Fruit fly (Drosophila melanogaster) whole organism, embryonic: ENCODE results near the gene CG10019.
A peak's percentile ranks its signal among the peaks of the same experiment; 100 is the strongest.

Experiments
- Adf1 ChIP-seq: fragments of 200-800 bp; sonication (Bioruptor generic); IDR thresholded peaks from 2 replicates; pipeline ENCODE4 v1.3.6; 2022; ENCODE audit warnings: missing biosample characterization, missing genetic modification characterization
- CG10274 ChIP-seq: fragments of 200-800 bp; sonication (Bioruptor generic); optimal IDR thresholded peaks from 3 replicates; lab custom pipeline; 2017; ENCODE audit warnings: missing biosample characterization, mild to moderate bottlenecking, missing genetic modification characterization
- CG10654 ChIP-seq: fragments of 200-800 bp; sonication (Bioruptor generic); optimal IDR thresholded peaks from 2 replicates; lab custom pipeline; 2016; ENCODE audit warnings: missing biosample characterization, missing genetic modification characterization
- CG10959 ChIP-seq: fragments of 200-800 bp; sonication (Bioruptor generic); IDR thresholded peaks from 2 replicates; pipeline ENCODE4 v1.3.6; 2022; ENCODE audit warnings: missing biosample characterization, missing genetic modification characterization
- CG12769 ChIP-seq: fragments of 200-800 bp; sonication (Bioruptor generic); optimal IDR thresholded peaks from 2 replicates; lab custom pipeline; 2019; ENCODE audit warnings: missing biosample characterization, mild to moderate bottlenecking, missing genetic modification characterization, moderate library complexity
- CG12942 ChIP-seq: fragments of 200-800 bp; sonication (Bioruptor generic); optimal IDR thresholded peaks from 3 replicates; lab custom pipeline; 2016; ENCODE audit warnings: missing biosample characterization, missing genetic modification characterization
- CG14667 ChIP-seq: fragments of 200-800 bp; sonication (Bioruptor generic); IDR thresholded peaks from 2 replicates; pipeline ENCODE4 v1.3.6; 2022; ENCODE audit warnings: missing biosample characterization, missing genetic modification characterization
- CG14860 ChIP-seq: fragments of 200-800 bp; sonication (Bioruptor generic); IDR thresholded peaks from 3 replicates; pipeline ENCODE4 v1.3.6; 2022; ENCODE audit warnings: missing biosample characterization, missing genetic modification characterization; ENCODE audit not compliant: partially characterized antibody
- CG15601 ChIP-seq: fragments of 200-800 bp; sonication (Bioruptor generic); optimal IDR thresholded peaks from 3 replicates; lab custom pipeline; 2019; ENCODE audit warnings: missing biosample characterization, mild to moderate bottlenecking, missing genetic modification characterization, moderate library complexity
- CG1603 ChIP-seq: fragments of 200-800 bp; sonication (Bioruptor generic); optimal IDR thresholded peaks from 2 replicates; lab custom pipeline; 2019; ENCODE audit warnings: missing biosample characterization, mild to moderate bottlenecking, missing genetic modification characterization, moderate library complexity
- CG31224 ChIP-seq: fragments of 200-800 bp; sonication (Bioruptor generic); IDR thresholded peaks from 2 replicates; pipeline ENCODE4 v1.3.6; 2022; ENCODE audit warnings: missing biosample characterization, missing genetic modification characterization
- CG34376 ChIP-seq: fragments of 200-800 bp; sonication (Bioruptor generic); optimal IDR thresholded peaks from 2 replicates; lab custom pipeline; 2018; ENCODE audit warnings: missing biosample characterization, mild to moderate bottlenecking, missing genetic modification characterization
- CG3838 ChIP-seq: fragments of 200-800 bp; sonication (Bioruptor generic); optimal IDR thresholded peaks from 3 replicates; lab custom pipeline; 2016; ENCODE audit warnings: missing biosample characterization, missing genetic modification characterization
- CG6683 ChIP-seq: fragments of 200-800 bp; sonication (Bioruptor generic); optimal IDR thresholded peaks from 2 replicates; lab custom pipeline; 2017; ENCODE audit warnings: missing biosample characterization, mild to moderate bottlenecking, missing genetic modification characterization, missing genetic modification reagents
- CG7745 ChIP-seq: fragments of 200-800 bp; sonication (Bioruptor generic); optimal IDR thresholded peaks from 2 replicates; lab custom pipeline; 2018; ENCODE audit warnings: missing biosample characterization, mild to moderate bottlenecking, missing genetic modification characterization, moderate library complexity
- CG8089 ChIP-seq: fragments of 200-800 bp; sonication (Bioruptor generic); optimal IDR thresholded peaks from 3 replicates; lab custom pipeline; 2016; ENCODE audit warnings: missing biosample characterization, missing genetic modification characterization
- CG8924 ChIP-seq: fragments of 200-800 bp; optimal IDR thresholded peaks from 3 replicates; lab custom pipeline; 2019; ENCODE audit warnings: missing biosample characterization, mild to moderate bottlenecking, missing genetic modification characterization, moderate library complexity
- CG9797 ChIP-seq: fragments of 200-800 bp; sonication (Bioruptor generic); optimal IDR thresholded peaks from 3 replicates; lab custom pipeline; 2018; ENCODE audit warnings: missing biosample characterization, mild to moderate bottlenecking, missing genetic modification characterization
- CkIIα-i1 ChIP-seq: fragments of 200-800 bp; sonication (Bioruptor generic); IDR thresholded peaks from 2 replicates; pipeline ENCODE4 v1.3.6; 2022; ENCODE audit warnings: missing biosample characterization, missing genetic modification characterization
- Dek ChIP-seq: fragments of 200-800 bp; sonication (Bioruptor generic); optimal IDR thresholded peaks from 3 replicates; lab custom pipeline; 2019; ENCODE audit warnings: missing biosample characterization, mild to moderate bottlenecking, missing genetic modification characterization, moderate library complexity
- Dp ChIP-seq: fragments of 200-800 bp; sonication (Bioruptor generic); optimal IDR thresholded peaks from 2 replicates; lab custom pipeline; 2018; ENCODE audit warnings: missing biosample characterization, mild to moderate bottlenecking, missing genetic modification characterization, moderate library complexity
- Dref ChIP-seq: fragments of 200-800 bp; sonication (Bioruptor generic); IDR thresholded peaks from 2 replicates; pipeline ENCODE4 v1.3.6; 2022; ENCODE audit warnings: missing biosample characterization, missing genetic modification characterization
- Fer3 ChIP-seq: fragments of 200-800 bp; sonication (Bioruptor generic); optimal IDR thresholded peaks from 2 replicates; lab custom pipeline; 2018; ENCODE audit warnings: missing biosample characterization, mild to moderate bottlenecking, missing genetic modification characterization, moderate library complexity
- H15 ChIP-seq: fragments of 200-800 bp; sonication (Bioruptor generic); IDR thresholded peaks from 3 replicates; pipeline ENCODE4 v1.3.6; 2022; ENCODE audit warnings: missing biosample characterization, missing genetic modification characterization
- HHEX ChIP-seq: fragments of 200-800 bp; sonication (Bioruptor generic); optimal IDR thresholded peaks from 3 replicates; lab custom pipeline; 2017; ENCODE audit warnings: missing biosample characterization, mild to moderate bottlenecking, missing genetic modification characterization, missing genetic modification reagents
- Hsf ChIP-seq: fragments of 200-800 bp; sonication (Bioruptor generic); optimal IDR thresholded peaks from 3 replicates; lab custom pipeline; 2016; ENCODE audit warnings: missing biosample characterization, missing genetic modification characterization
- Kr ChIP-seq: fragments of 200-800 bp; sonication (Bioruptor generic); optimal IDR thresholded peaks from 2 replicates; lab custom pipeline; 2017; ENCODE audit warnings: missing biosample characterization, mild to moderate bottlenecking, missing genetic modification characterization
- Med ChIP-seq: fragments of 200-800 bp; sonication (Bioruptor generic); peaks from one replicate; lab custom pipeline; 2016; ENCODE audit warnings: missing biosample characterization, missing genetic modification characterization, mild to moderate bottlenecking, inconsistent platforms, moderate library complexity
- Mrtf ChIP-seq: fragments of 200-800 bp; sonication (Bioruptor generic); IDR thresholded peaks from 3 replicates; pipeline ENCODE4 v1.3.6; 2022; ENCODE audit warnings: missing biosample characterization, missing genetic modification characterization
- NC2α ChIP-seq: fragments of 200-800 bp; sonication (Bioruptor generic); optimal IDR thresholded peaks from 2 replicates; lab custom pipeline; 2016; ENCODE audit warnings: missing biosample characterization, missing genetic modification characterization
- Opbp ChIP-seq: fragments of 200-800 bp; sonication (Bioruptor generic); IDR thresholded peaks from 3 replicates; pipeline ENCODE4 v1.3.6; 2022; ENCODE audit warnings: missing biosample characterization, missing genetic modification characterization; ENCODE audit not compliant: partially characterized antibody
- Pdp1 ChIP-seq, 2 experiments: fragments of 200-800 bp; sonication (Bioruptor generic); optimal IDR thresholded peaks; 3 replicates each; lab custom pipeline; 2016; ENCODE audit warnings: missing biosample characterization in 2 of 2, missing genetic modification characterization in 2 of 2, mild to moderate bottlenecking in 1 of 2, moderate library complexity in 1 of 2
- Ptx1 ChIP-seq: fragments of 200-800 bp; sonication (Bioruptor generic); IDR thresholded peaks from 2 replicates; pipeline ENCODE4 v1.3.6; 2022; ENCODE audit warnings: missing biosample characterization, missing genetic modification characterization
- Usf ChIP-seq: fragments of 200-800 bp; sonication (Bioruptor generic); optimal IDR thresholded peaks from 2 replicates; lab custom pipeline; 2017; ENCODE audit warnings: missing genotype, missing biosample characterization, missing genetic modification characterization
- ac ChIP-seq: fragments of 200-800 bp; sonication (Bioruptor generic); optimal IDR thresholded peaks from 3 replicates; lab custom pipeline; 2017; ENCODE audit warnings: missing biosample characterization, mild to moderate bottlenecking, missing genetic modification characterization
- dmrt99B ChIP-seq: fragments of 200-800 bp; sonication (Bioruptor generic); optimal IDR thresholded peaks from 2 replicates; lab custom pipeline; 2018; ENCODE audit warnings: missing biosample characterization, mild to moderate bottlenecking, missing genetic modification characterization, moderate library complexity
- emc ChIP-seq: fragments of 200-800 bp; sonication (Bioruptor generic); optimal IDR thresholded peaks from 2 replicates; lab custom pipeline; 2016; ENCODE audit warnings: missing biosample characterization, missing genetic modification characterization
- ems ChIP-seq: fragments of 200-800 bp; sonication (Bioruptor generic); optimal IDR thresholded peaks from 3 replicates; lab custom pipeline; 2016; ENCODE audit warnings: missing biosample characterization, missing genetic modification characterization
- fd102C ChIP-seq: fragments of 200-800 bp; sonication (Bioruptor generic); optimal IDR thresholded peaks from 2 replicates; lab custom pipeline; 2018; ENCODE audit warnings: missing biosample characterization, mild to moderate bottlenecking, missing genetic modification characterization, moderate library complexity
- gcm ChIP-seq: fragments of 200-800 bp; sonication (Bioruptor generic); optimal IDR thresholded peaks from 2 replicates; lab custom pipeline; 2019; ENCODE audit warnings: missing biosample characterization, mild to moderate bottlenecking, missing genetic modification characterization, moderate library complexity
- lov ChIP-seq, 2 experiments: fragments of 200-800 bp in 1 of 2; fragments of >200 bp in 1 of 2; sonication (Bioruptor generic) in 1 of 2; IDR thresholded peaks in 1 of 2; optimal IDR thresholded peaks in 1 of 2; 2 replicates in 1 of 2; 3 replicates in 1 of 2; pipeline versions ENCODE4 v1.3.6 to Lab custom; 2017 to 2022; ENCODE audit warnings: missing biosample characterization in 1 of 2, missing genetic modification characterization in 1 of 2
- phol ChIP-seq: fragments of 200-800 bp; sonication (Bioruptor generic); optimal IDR thresholded peaks from 3 replicates; lab custom pipeline; 2018; ENCODE audit warnings: missing biosample characterization, mild to moderate bottlenecking, missing genetic modification characterization, moderate library complexity
- repo ChIP-seq: fragments of 200-800 bp; sonication (Bioruptor generic); optimal IDR thresholded peaks from 2 replicates; lab custom pipeline; 2016; ENCODE audit warnings: missing biosample characterization, missing genetic modification characterization
- run ChIP-seq: fragments of 200-800 bp; sonication (Bioruptor generic); optimal IDR thresholded peaks from 3 replicates; lab custom pipeline; 2018; ENCODE audit warnings: missing biosample characterization, mild to moderate bottlenecking, missing genetic modification characterization
- sc ChIP-seq, 3 experiments: fragments of >200 bp in 2 of 3; fragments of 200-800 bp in 1 of 3; sonication (Bioruptor generic) in 1 of 3; optimal IDR thresholded peaks; 2 replicates in 2 of 3; 3 replicates in 1 of 3; lab custom pipeline; 2017; ENCODE audit warnings: mild to moderate bottlenecking in 1 of 3, missing biosample characterization in 1 of 3, missing genetic modification characterization in 1 of 3, missing genetic modification reagents in 1 of 3
- sim ChIP-seq: fragments of 200-800 bp; sonication (Bioruptor generic); IDR thresholded peaks from 2 replicates; pipeline ENCODE4 v1.3.6; 2022; ENCODE audit warnings: missing biosample characterization, missing genetic modification characterization
- stwl ChIP-seq: fragments of 200-800 bp; sonication (Bioruptor generic); optimal IDR thresholded peaks from 3 replicates; lab custom pipeline; 2018; ENCODE audit warnings: missing biosample characterization, mild to moderate bottlenecking, missing genetic modification characterization, moderate library complexity
- tgo ChIP-seq: fragments of 200-800 bp; sonication (Bioruptor generic); IDR thresholded peaks from 3 replicates; pipeline ENCODE4 v1.3.6; 2022; ENCODE audit warnings: missing biosample characterization, missing genetic modification characterization

Gene CG10019

dm6 chr2L:3772937-3773623, 42.8 kb downstream of the CG10019 start (continued):
- TF ChIP-seq phol (tag; lab: Kevin White, UChicago): peak; percentile 82
- TF ChIP-seq CG14860 (GFP tag; lab: Robert Waterston, UW): no peak
- no peak for TF ChIP-seq CG9797
- no peak for TF ChIP-seq CG34376 (GFP tag; lab: Kevin White, UChicago)
- TF ChIP-seq CG10959 (GFP tag; lab: Robert Waterston, UW): no peak
- no peak; the same call in 1 of the 2 replicates for TF ChIP-seq Adf1 (GFP tag; lab: Robert Waterston, UW)
- TF ChIP-seq run (tag; lab: Kevin White, UChicago): peak; percentile 22
- peak; percentile 36 for TF ChIP-seq Fer3 (tag; lab: Kevin White, UChicago)
- TF ChIP-seq CG6683 (GFP tag; lab: Kevin White, UChicago): no peak
- no peak for TF ChIP-seq CG8089 (GFP tag; lab: Kevin White, UChicago)
- TF ChIP-seq CG7745: no peak
- TF ChIP-seq Dp (GFP tag; lab: Kevin White, UChicago): no peak
- TF ChIP-seq H15: no peak
- TF ChIP-seq CG15601 (tag; lab: Kevin White, UChicago): peak; percentile 7
- TF ChIP-seq CG12942 (GFP tag; lab: Kevin White, UChicago): no peak
- peak; percentile 6 to 9 for TF ChIP-seq Pdp1 (GFP tag; optimal IDR thresholded peaks at IDR 0.05; lab: Kevin White, UChicago)
- no peak for TF ChIP-seq ac
- TF ChIP-seq Opbp: 0 out of 3 replicates have a peak, but pooled peaks have one; percentile 27
- TF ChIP-seq Dref (GFP tag; lab: Robert Waterston, UW): no peak
- no peak for TF ChIP-seq stwl (tag; lab: Kevin White, UChicago)
- peak; percentile 75 for TF ChIP-seq CG12769 (tag; lab: Kevin White, UChicago)
- TF ChIP-seq lov (optimal IDR thresholded peaks at IDR 0.05; lab: Kevin White, UChicago): no peak
- no peak for TF ChIP-seq lov (GFP tag; IDR thresholded peaks at IDR 0.05; lab: Robert Waterston, UW)
- TF ChIP-seq CkIIα-i1 (GFP tag; lab: Robert Waterston, UW): no peak
- TF ChIP-seq CG10274: no peak
- peak; percentile 52; the same call in 2 of the 3 replicates for TF ChIP-seq tgo (GFP tag; lab: Robert Waterston, UW)
- TF ChIP-seq Kr (GFP tag; lab: Kevin White, UChicago): no peak
- no peak for TF ChIP-seq NC2α (GFP tag; lab: Kevin White, UChicago)
- TF ChIP-seq gcm: peak; percentile 69
- no peak for TF ChIP-seq repo
- peak; percentile 37 for TF ChIP-seq Med
- TF ChIP-seq emc: no peak
- no peak for TF ChIP-seq CG10654 (GFP tag; lab: Kevin White, UChicago)
- no peak for TF ChIP-seq Mrtf (GFP tag; lab: Robert Waterston, UW)
- TF ChIP-seq Dek: peak; percentile 49
- no peak for TF ChIP-seq ems (GFP tag; lab: Kevin White, UChicago)
- no peak for TF ChIP-seq CG31224 (GFP tag; lab: Robert Waterston, UW)
- TF ChIP-seq sim (GFP tag; lab: Robert Waterston, UW): no peak
- TF ChIP-seq Hsf (GFP tag; lab: Kevin White, UChicago): peak; percentile 33
- TF ChIP-seq Ptx1 (GFP tag; lab: Robert Waterston, UW): no peak
- peak; percentile 73 for TF ChIP-seq dmrt99B (tag; lab: Kevin White, UChicago)
- TF ChIP-seq CG14667 (GFP tag; lab: Robert Waterston, UW): no peak
- peak; percentile 60 for TF ChIP-seq HHEX (GFP tag; lab: Kevin White, UChicago)
- peak; percentile 29 for TF ChIP-seq Usf
- TF ChIP-seq CG8924 (tag; lab: Kevin White, UChicago): peak; percentile 79
- no peak for TF ChIP-seq sc (optimal IDR thresholded peaks at IDR 0.05; lab: Kevin White, UChicago)
- TF ChIP-seq sc (GFP tag; optimal IDR thresholded peaks at IDR 0.05; lab: Kevin White, UChicago): peak; percentile 57
- no peak for TF ChIP-seq fd102C (GFP tag; lab: Kevin White, UChicago)
- TF ChIP-seq CG3838 (GFP tag; lab: Kevin White, UChicago): no peak
- no peak for TF ChIP-seq CG1603 (tag; lab: Kevin White, UChicago)
